Fruit fly (Drosophila melanogaster): Measurements from ENCODE around the gene CG6763.
A peak's percentile ranks its signal among the peaks of the same experiment; 100 is the strongest.

The CG6763 gene

dm6 chr3R:23251256-23251655 lies 32.5 kb upstream of the CG6763 start, which contains the start of the genes Rad60 and EloA (continued):
- peak; percentile 75 for TF ChIP-seq CG17361 (GFP tag; IDR thresholded peaks at IDR 0.05)
- TF ChIP-seq tgo (GFP tag; IDR thresholded peaks at IDR 0.05): peak; percentile 54; the same call in 2 of the 3 replicates
- no peak for TF ChIP-seq sim (GFP tag; IDR thresholded peaks at IDR 0.05)
- TF ChIP-seq Side (GFP tag; optimal IDR thresholded peaks at IDR 0.05): peak; percentile 92
- no peak for TF ChIP-seq CG5180 (GFP tag; optimal IDR thresholded peaks at IDR 0.05)
- TF ChIP-seq gsb-n (tag; optimal IDR thresholded peaks at IDR 0.05): peak; percentile 46
- TF ChIP-seq Mrtf (GFP tag; IDR thresholded peaks at IDR 0.05): peak; percentile 31; the same call in 1 of the 3 replicates
- TF ChIP-seq CG7745 (tag; optimal IDR thresholded peaks at IDR 0.05): no peak
- peak; percentile 85 for TF ChIP-seq Chrac-16 (GFP tag; optimal IDR thresholded peaks at IDR 0.05)
- peak; percentile 85 for TF ChIP-seq Hsf (GFP tag; optimal IDR thresholded peaks at IDR 0.05)
- TF ChIP-seq CG2202 (tag; optimal IDR thresholded peaks at IDR 0.05): peak; percentile 52
- TF ChIP-seq CG13287 (GFP tag; IDR thresholded peaks at IDR 0.05; ENCODE audit: partially characterized antibody): peak; percentile 86
- TF ChIP-seq fru (optimal IDR thresholded peaks at IDR 0.05): no peak
- peak; percentile 93 for TF ChIP-seq Ets65A (GFP tag)
- peak; percentile 53 for TF ChIP-seq esg (GFP tag; conservative IDR thresholded peaks at IDR 0.05)
- peak; percentile 85 for TF ChIP-seq CG9609 (GFP tag; optimal IDR thresholded peaks at IDR 0.05)
- TF ChIP-seq zen2 (GFP tag; IDR thresholded peaks at IDR 0.05; ENCODE audit: partially characterized antibody): peak; percentile 54; the same call in 1 of the 3 replicates
- peak; percentile 71 for TF ChIP-seq Ptx1 (GFP tag; IDR thresholded peaks at IDR 0.05)
- no peak for TF ChIP-seq Neu2 (GFP tag; optimal IDR thresholded peaks at IDR 0.05; ENCODE audit: borderline replicate concordance)
- TF ChIP-seq pros (GFP tag; optimal IDR thresholded peaks at IDR 0.05): no peak
- TF ChIP-seq CG18476 (GFP tag; optimal IDR thresholded peaks at IDR 0.05): peak; percentile 58
- TF ChIP-seq Lim3 (GFP tag; IDR thresholded peaks at IDR 0.05): no peak
- no peak for TF ChIP-seq chinmo (GFP tag; IDR thresholded peaks at IDR 0.05; ENCODE audit: partially characterized antibody)
- TF ChIP-seq ERR (GFP tag; optimal IDR thresholded peaks at IDR 0.05): peak; percentile 86
- TF ChIP-seq pum (GFP tag; optimal IDR thresholded peaks at IDR 0.05): peak; percentile 87
- peak; percentile 73 for TF ChIP-seq dysf (GFP tag; IDR thresholded peaks at IDR 0.05)
- peak; percentile 24; the same call in 1 of the 2 replicates for TF ChIP-seq CG4730 (GFP tag; IDR thresholded peaks at IDR 0.05)
- peak; percentile 73 for TF ChIP-seq CG1647 (GFP tag; optimal IDR thresholded peaks at IDR 0.05)
- peak; percentile 76 for TF ChIP-seq CG16813 (GFP tag; IDR thresholded peaks at IDR 0.05; ENCODE audit: partially characterized antibody)
- TF ChIP-seq CG4404 (GFP tag; IDR thresholded peaks at IDR 0.05): peak; percentile 51
- TF ChIP-seq CG6765 (GFP tag; optimal IDR thresholded peaks at IDR 0.05): peak; percentile 68
- 0 out of 2 replicates have a peak, but pooled peaks have one; percentile 22 for TF ChIP-seq Rx (GFP tag; IDR thresholded peaks at IDR 0.05)
- TF ChIP-seq ato (GFP tag; IDR thresholded peaks at IDR 0.05; ENCODE audit: partially characterized antibody): peak; percentile 64
- TF ChIP-seq pho (GFP tag; optimal IDR thresholded peaks at IDR 0.05): peak; percentile 83
- TF ChIP-seq slp2 (GFP tag; optimal IDR thresholded peaks at IDR 0.05): peak; percentile 84
- no peak for TF ChIP-seq CG14667 (GFP tag; IDR thresholded peaks at IDR 0.05)
- peak; percentile 71 for TF ChIP-seq gcm (GFP tag; optimal IDR thresholded peaks at IDR 0.05)
- no peak for TF ChIP-seq z (GFP tag; IDR thresholded peaks at IDR 0.05)
- peak; percentile 65 for TF ChIP-seq cato (GFP tag; optimal IDR thresholded peaks at IDR 0.05; ENCODE audit: borderline replicate concordance)
- TF ChIP-seq CG1603 (tag; optimal IDR thresholded peaks at IDR 0.05): peak; percentile 94
- no peak for TF ChIP-seq Hey (tag; optimal IDR thresholded peaks at IDR 0.05)
- TF ChIP-seq ems (GFP tag; optimal IDR thresholded peaks at IDR 0.05): peak; percentile 83
- TF ChIP-seq dpn (GFP tag; optimal IDR thresholded peaks at IDR 0.05): peak; percentile 84 to 87
- peak; percentile 68 for TF ChIP-seq CG2678 (tag; optimal IDR thresholded peaks at IDR 0.05)
- peak; percentile 86 for TF ChIP-seq hkb (optimal IDR thresholded peaks at IDR 0.05)
- TF ChIP-seq hkb (GFP tag; IDR thresholded peaks at IDR 0.05): peak; percentile 70
- no peak for TF ChIP-seq ttk (GFP tag; IDR thresholded peaks at IDR 0.05)
- peak; percentile 82 for TF ChIP-seq CG7786 (GFP tag; optimal IDR thresholded peaks at IDR 0.05)
- TF ChIP-seq CG10959 (GFP tag; IDR thresholded peaks at IDR 0.05): 0 out of 2 replicates have a peak, but pooled peaks have one; percentile 28
- 0 out of 2 replicates have a peak, but pooled peaks have one; percentile 12 for TF ChIP-seq CG7372 (GFP tag; IDR thresholded peaks at IDR 0.05)
- peak; percentile 97 for TF ChIP-seq sens (GFP tag)
- TF ChIP-seq CG2875 (GFP tag; optimal IDR thresholded peaks at IDR 0.05): peak; percentile 52

Measured in whole organism, embryonic.